Worm (Caenorhabditis elegans) whole organism, late embryonic: ENCODE measurements around the gene C45B2.3.

Source experiments
- C08G9.2 ChIP-seq: sonication (generic microtip); optimal IDR thresholded peaks from 2 replicates; lab custom pipeline; 2016; ENCODE audit warnings: mild to moderate bottlenecking, missing genetic modification characterization, moderate library complexity, missing compliant biosample characterization
- C38D4.7 ChIP-seq: fragments of 200-800 bp; sonication (Bioruptor generic); optimal IDR thresholded peaks from 2 replicates; lab custom pipeline; 2018; ENCODE audit warnings: mild to moderate bottlenecking, missing genetic modification characterization, moderate library complexity, missing compliant biosample characterization
- F13H6.1 ChIP-seq: sonication (generic microtip); optimal IDR thresholded peaks from 2 replicates; lab custom pipeline; 2016; ENCODE audit warnings: missing genetic modification characterization, missing compliant biosample characterization
- T23F11.4 ChIP-seq: fragments of 200-800 bp; sonication (Bioruptor generic); optimal IDR thresholded peaks from 2 replicates; lab custom pipeline; 2018; ENCODE audit warnings: mild to moderate bottlenecking, missing genetic modification characterization, missing compliant biosample characterization
- Y22D7AL.16 ChIP-seq: sonication (generic microtip); optimal IDR thresholded peaks from 2 replicates; lab custom pipeline; 2016; ENCODE audit warnings: missing genetic modification characterization, missing compliant biosample characterization
- ceh-14 ChIP-seq: sonication (generic microtip); optimal IDR thresholded peaks from 2 replicates; lab custom pipeline; 2016; ENCODE audit warnings: missing genotype, missing genetic modification characterization, missing compliant biosample characterization
- ceh-18 ChIP-seq: sonication (generic microtip); optimal IDR thresholded peaks from 2 replicates; lab custom pipeline; 2016; ENCODE audit warnings: missing genetic modification characterization, missing compliant biosample characterization
- ceh-19 ChIP-seq: fragments of 200-800 bp; sonication (Bioruptor generic); optimal IDR thresholded peaks from 2 replicates; lab custom pipeline; 2018; ENCODE audit warnings: mild to moderate bottlenecking, missing genetic modification characterization, missing compliant biosample characterization
- ceh-2 ChIP-seq: sonication (generic microtip); optimal IDR thresholded peaks from 2 replicates; lab custom pipeline; 2016; ENCODE audit warnings: missing genotype, missing genetic modification characterization, missing compliant biosample characterization
- ceh-45 ChIP-seq: fragments of 200-800 bp; sonication (Bioruptor generic); IDR thresholded peaks from 2 replicates; pipeline ENCODE4 v1.3.6; 2022; ENCODE audit warnings: missing genetic modification reagents, missing genetic modification characterization, missing compliant biosample characterization
- ceh-48 ChIP-seq: sonication (generic microtip); optimal IDR thresholded peaks from 2 replicates; lab custom pipeline; 2016; ENCODE audit warnings: missing genetic modification characterization, inconsistent platforms, missing compliant biosample characterization
- ceh-9 ChIP-seq: sonication (generic microtip); optimal IDR thresholded peaks from 2 replicates; lab custom pipeline; 2016; ENCODE audit warnings: mild to moderate bottlenecking, missing genetic modification characterization, inconsistent platforms, missing compliant biosample characterization
- che-1 ChIP-seq: sonication (generic microtip); optimal IDR thresholded peaks from 2 replicates; lab custom pipeline; 2016; ENCODE audit warnings: mild to moderate bottlenecking, missing genetic modification characterization, missing compliant biosample characterization
- elt-2 ChIP-seq: sonication (generic microtip); optimal IDR thresholded peaks from 2 replicates; lab custom pipeline; 2016; ENCODE audit warnings: missing genetic modification reagents, missing genetic modification characterization, missing compliant biosample characterization
- eyg-1 ChIP-seq: sonication (generic microtip); optimal IDR thresholded peaks from 2 replicates; lab custom pipeline; 2016; ENCODE audit warnings: missing genotype, missing genetic modification characterization, missing compliant biosample characterization
- fax-1 ChIP-seq: sonication (generic microtip); optimal IDR thresholded peaks from 2 replicates; lab custom pipeline; 2016; ENCODE audit warnings: missing genotype, missing genetic modification characterization, missing compliant biosample characterization
- fkh-10 ChIP-seq: fragments of 150-350 bp; optimal IDR thresholded peaks from 2 replicates; lab custom pipeline; 2014; ENCODE audit warnings: missing biosample characterization, missing genetic modification reagents, missing genetic modification characterization
- hlh-13 ChIP-seq: fragments of 200-800 bp; sonication (Bioruptor generic); optimal IDR thresholded peaks from 2 replicates; lab custom pipeline; 2018; ENCODE audit warnings: mild to moderate bottlenecking, missing genetic modification characterization, missing compliant biosample characterization
- hlh-30 ChIP-seq: sonication (generic microtip); optimal IDR thresholded peaks from 2 replicates; lab custom pipeline; 2017; ENCODE audit warnings: antibody characterized with exemption, missing genetic modification characterization, missing compliant biosample characterization; ENCODE audit not compliant: insufficient read depth
- hlh-6 ChIP-seq: sonication (generic microtip); optimal IDR thresholded peaks from 2 replicates; lab custom pipeline; 2016; ENCODE audit warnings: missing genotype, missing genetic modification characterization, missing compliant biosample characterization
- lim-6 ChIP-seq: sonication (generic microtip); optimal IDR thresholded peaks from 2 replicates; lab custom pipeline; 2016; ENCODE audit warnings: missing genetic modification characterization, missing compliant biosample characterization
- nhr-232 ChIP-seq: sonication (generic microtip); optimal IDR thresholded peaks from 2 replicates; lab custom pipeline; 2016; ENCODE audit warnings: missing genetic modification characterization, missing compliant biosample characterization
- npax-4 ChIP-seq: sonication (generic microtip); optimal IDR thresholded peaks from 2 replicates; lab custom pipeline; 2016; ENCODE audit warnings: missing genetic modification characterization, missing compliant biosample characterization
- odd-2 ChIP-seq: sonication (generic microtip); optimal IDR thresholded peaks from 2 replicates; lab custom pipeline; 2017; ENCODE audit warnings: antibody characterized with exemption, mild to moderate bottlenecking, missing genetic modification characterization, missing compliant biosample characterization
- pax-1 ChIP-seq: fragments of 150-350 bp; optimal IDR thresholded peaks from 2 replicates; lab custom pipeline; 2014; ENCODE audit warnings: missing biosample characterization, missing genetic modification characterization
- pha-2 ChIP-seq: sonication (generic microtip); optimal IDR thresholded peaks from 2 replicates; lab custom pipeline; 2017; ENCODE audit warnings: mild to moderate bottlenecking, missing genetic modification characterization, missing compliant biosample characterization
- pha-4 ChIP-seq: fragments of 150-350 bp; optimal IDR thresholded peaks from 2 replicates; lab custom pipeline; 2018; ENCODE audit warnings: missing biosample characterization, missing genetic modification reagents, missing genetic modification characterization
- pqm-1 ChIP-seq: sonication (generic microtip); optimal IDR thresholded peaks from 2 replicates; lab custom pipeline; 2016; ENCODE audit warnings: missing genetic modification characterization, missing compliant biosample characterization
- pros-1 ChIP-seq: fragments of 150-350 bp; optimal IDR thresholded peaks from 2 replicates; lab custom pipeline; 2014; ENCODE audit warnings: missing biosample characterization, missing genetic modification reagents, missing genetic modification characterization
- ref-2 ChIP-seq: sonication (generic microtip); optimal IDR thresholded peaks from 2 replicates; lab custom pipeline; 2016; ENCODE audit warnings: missing genetic modification characterization, missing compliant biosample characterization
- rnt-1 ChIP-seq: sonication (generic microtip); optimal IDR thresholded peaks from 2 replicates; lab custom pipeline; 2016; ENCODE audit warnings: missing genetic modification characterization, missing compliant biosample characterization
- sox-2 ChIP-seq: fragments of 200-800 bp; sonication (Bioruptor generic); IDR thresholded peaks from 2 replicates; pipeline ENCODE4 v1.3.6; 2022; ENCODE audit warnings: missing genetic modification reagents, missing genetic modification characterization, missing compliant biosample characterization
- syd-9 ChIP-seq: sonication (generic microtip); optimal IDR thresholded peaks from 2 replicates; lab custom pipeline; 2016; ENCODE audit warnings: mild to moderate bottlenecking, missing genetic modification characterization, moderate library complexity, missing compliant biosample characterization
- unc-55 ChIP-seq: sonication (generic microtip); optimal IDR thresholded peaks from 2 replicates; lab custom pipeline; 2017; ENCODE audit warnings: missing biosample characterization, missing genetic modification reagents, missing genetic modification characterization
- unc-86 ChIP-seq: sonication (generic microtip); optimal IDR thresholded peaks from 2 replicates; lab custom pipeline; 2016; ENCODE audit warnings: missing genetic modification characterization, missing compliant biosample characterization
- zip-5 ChIP-seq: sonication (generic microtip); optimal IDR thresholded peaks from 2 replicates; lab custom pipeline; 2016; ENCODE audit warnings: missing genetic modification characterization, missing compliant biosample characterization
- ztf-16 ChIP-seq: sonication (generic microtip); optimal IDR thresholded peaks from 2 replicates; lab custom pipeline; 2017; ENCODE audit warnings: missing genetic modification characterization, missing compliant biosample characterization

Gene C45B2.3

DNA sequence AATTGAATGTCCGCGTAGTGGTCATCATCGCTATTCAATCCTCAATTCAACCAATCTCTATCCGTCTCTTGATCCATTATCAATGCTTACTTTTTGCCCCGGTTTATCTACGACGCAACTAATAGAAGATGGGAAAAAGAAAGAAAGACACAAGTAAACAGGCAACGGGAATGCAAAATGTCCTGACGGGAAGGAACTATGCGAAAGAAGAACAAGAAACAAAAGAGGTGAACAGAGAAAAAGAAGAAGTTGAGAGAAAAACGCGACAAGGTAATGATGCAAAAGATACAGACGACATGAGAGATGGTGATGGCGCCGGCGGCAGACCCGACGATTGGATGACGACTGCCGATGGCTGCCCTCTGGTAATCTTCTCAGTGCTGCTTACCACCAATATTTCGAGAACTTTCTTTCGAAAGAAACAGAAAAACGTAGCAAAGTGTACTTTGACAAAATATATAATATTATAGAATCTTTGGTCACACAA, 40.7 kb upstream of the C45B2.3 start (continued):
- TF ChIP-seq ceh-9 (tag; lab: Kevin White, UChicago) (no peak), lim-6 (tag; lab: Kevin White, UChicago) (no peak), pqm-1 (tag; lab: Kevin White, UChicago) (no peak), ceh-48 (tag; lab: Kevin White, UChicago) (no peak), hlh-6 (tag; lab: Kevin White, UChicago) (no peak), syd-9 (tag; lab: Kevin White, UChicago) (no peak), ref-2 (tag; lab: Kevin White, UChicago) (peak; percentile 42), ceh-19 (GFP tag; lab: Kevin White, UChicago) (no peak), ceh-18 (tag; lab: Kevin White, UChicago) (peak; percentile 80), Y22D7AL.16 (tag; lab: Kevin White, UChicago) (no peak), hlh-30 (tag; lab: Kevin White, UChicago) (no peak), pax-1 (tag; lab: Kevin White, UChicago) (no peak), odd-2 (tag; lab: Kevin White, UChicago) (no peak), ceh-45 (GFP tag; lab: Robert Waterston, UW) (no peak), C38D4.7 (GFP tag; lab: Kevin White, UChicago) (no peak), F13H6.1 (tag; lab: Kevin White, UChicago) (no peak), sox-2 (GFP tag; lab: Robert Waterston, UW) (no peak)

ce11 chrX:6043283-6043682, 39.5 kb upstream of the C45B2.3 start:
- TF ChIP-seq ztf-16 (tag; lab: Kevin White, UChicago) (no peak), pqm-1 (tag; lab: Kevin White, UChicago) (no peak), ceh-2 (tag; lab: Kevin White, UChicago) (no peak), pros-1 (no peak), pha-2 (tag; lab: Kevin White, UChicago) (no peak), ceh-18 (tag; lab: Kevin White, UChicago) (no peak), unc-86 (no peak), fkh-10 (GFP tag; lab: Kevin White, UChicago) (no peak), npax-4 (tag; lab: Kevin White, UChicago) (no peak), ceh-9 (tag; lab: Kevin White, UChicago) (no peak), eyg-1 (no peak)

DNA sequence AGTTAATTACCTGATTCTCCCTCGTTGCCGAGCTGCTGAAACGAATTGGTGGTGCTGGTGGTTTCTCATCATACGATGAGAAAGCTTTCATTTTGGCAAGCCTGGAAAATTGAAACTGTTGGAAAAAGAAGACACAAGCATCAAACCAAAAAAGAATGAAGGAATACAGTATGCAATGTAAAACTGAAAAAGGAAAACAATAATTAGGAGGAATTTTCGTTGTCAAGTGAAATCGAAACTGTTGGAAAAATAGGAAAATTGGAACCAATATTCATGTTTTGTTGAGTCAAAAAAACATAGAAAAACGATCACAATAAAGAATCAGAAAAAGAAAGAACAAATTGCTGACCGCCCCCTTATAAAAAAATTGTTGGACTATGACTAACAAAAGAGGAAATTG, 34.3 kb upstream of the C45B2.3 start, which contains the start of gene pak-1:
Gene pak-1, minus strand, starts transcription at position 101 of the 400 bp plus-strand sequence.
- no peak for TF ChIP-seq ceh-48 (tag; lab: Kevin White, UChicago)
- TF ChIP-seq Y22D7AL.16 (tag; lab: Kevin White, UChicago): no peak
- TF ChIP-seq pros-1: no peak
- no peak for TF ChIP-seq che-1
- no peak for TF ChIP-seq hlh-13
- no peak for TF ChIP-seq nhr-232
- TF ChIP-seq odd-2 (tag; lab: Kevin White, UChicago): no peak
- no peak for TF ChIP-seq npax-4 (tag; lab: Kevin White, UChicago)
- no peak for TF ChIP-seq ceh-14 (tag; lab: Kevin White, UChicago)
- no peak for TF ChIP-seq unc-55 (GFP tag; lab: Kevin White, UChicago)
- no peak for TF ChIP-seq sox-2 (GFP tag; lab: Robert Waterston, UW)
- TF ChIP-seq zip-5: no peak
- TF ChIP-seq fax-1 (tag; lab: Kevin White, UChicago): no peak

ce11 chrX:6050078-6050477, 32.7 kb upstream of the C45B2.3 start:
- no peak for TF ChIP-seq pha-4 (tag; lab: Kevin White, UChicago)
- no peak for TF ChIP-seq T23F11.4 (GFP tag; lab: Kevin White, UChicago)
- TF ChIP-seq rnt-1: peak; percentile 5
- TF ChIP-seq C08G9.2 (tag; lab: Kevin White, UChicago): no peak
- TF ChIP-seq elt-2 (tag; lab: Kevin White, UChicago): peak; percentile 76
